Fruit fly (Drosophila melanogaster) whole organism, embryonic: Measurements from ENCODE around the gene moody.

ENCODE experiments used
- ATbp ChIP-seq: fragments of 200-800 bp; sonication (Bioruptor generic); optimal IDR thresholded peaks from 2 replicates; lab custom pipeline; 2017; ENCODE audit warnings: missing biosample characterization, mild to moderate bottlenecking, missing genetic modification characterization, missing genetic modification reagents
- B-H1 ChIP-seq: fragments of 200-800 bp; sonication (Bioruptor generic); IDR thresholded peaks from 3 replicates; pipeline ENCODE4 v1.3.6; 2022; ENCODE audit warnings: missing biosample characterization, missing genetic modification characterization
- CG10979 ChIP-seq: fragments of 200-800 bp; sonication (Bioruptor generic); optimal IDR thresholded peaks from 2 replicates; lab custom pipeline; 2018; ENCODE audit warnings: missing biosample characterization, mild to moderate bottlenecking, missing genetic modification characterization, moderate library complexity
- CG11247 ChIP-seq: fragments of 200-800 bp; sonication (Bioruptor generic); IDR thresholded peaks from 2 replicates; pipeline ENCODE4 v1.3.6; 2022; ENCODE audit warnings: missing biosample characterization, missing genetic modification characterization
- CG11456 ChIP-seq: fragments of 200-800 bp; sonication (Bioruptor generic); IDR thresholded peaks from 3 replicates; pipeline ENCODE4 v1.3.6; 2022; ENCODE audit warnings: missing biosample characterization, missing genetic modification characterization
- CG12071 ChIP-seq: fragments of 200-800 bp; sonication (Bioruptor generic); optimal IDR thresholded peaks from 3 replicates; lab custom pipeline; 2018; ENCODE audit warnings: missing biosample characterization, mild to moderate bottlenecking, missing genetic modification characterization
- CG12104 ChIP-seq: fragments of 200-800 bp; sonication (Bioruptor generic); optimal IDR thresholded peaks from 3 replicates; lab custom pipeline; 2016; ENCODE audit warnings: missing biosample characterization, missing genetic modification characterization
- CG12391 ChIP-seq: fragments of 200-800 bp; sonication (Bioruptor generic); optimal IDR thresholded peaks from 3 replicates; lab custom pipeline; 2018; ENCODE audit warnings: missing biosample characterization, mild to moderate bottlenecking, missing genetic modification characterization, moderate library complexity
- CG15073 ChIP-seq: fragments of 200-800 bp; sonication (Bioruptor generic); optimal IDR thresholded peaks from 2 replicates; lab custom pipeline; 2016; ENCODE audit warnings: missing biosample characterization, missing genetic modification characterization
- CG15269 ChIP-seq: fragments of 200-800 bp; sonication (Bioruptor generic); optimal IDR thresholded peaks from 2 replicates; lab custom pipeline; 2018; ENCODE audit warnings: missing biosample characterization, mild to moderate bottlenecking, missing genetic modification characterization, moderate library complexity
- CG17385 ChIP-seq: fragments of 200-800 bp; sonication (Bioruptor generic); optimal IDR thresholded peaks from 3 replicates; lab custom pipeline; 2018; ENCODE audit warnings: missing biosample characterization, mild to moderate bottlenecking, missing genetic modification characterization
- CG17829 ChIP-seq: fragments of 200-800 bp; optimal IDR thresholded peaks from 2 replicates; lab custom pipeline; 2019; ENCODE audit warnings: missing biosample characterization, mild to moderate bottlenecking, missing genetic modification characterization, moderate library complexity
- CG2199 ChIP-seq: fragments of 200-800 bp; sonication (Bioruptor generic); IDR thresholded peaks from 3 replicates; pipeline ENCODE4 v1.3.6; 2022; ENCODE audit warnings: missing biosample characterization, missing genetic modification characterization
- CG2712 ChIP-seq: fragments of 200-800 bp; optimal IDR thresholded peaks from 3 replicates; lab custom pipeline; 2019; ENCODE audit warnings: missing biosample characterization, mild to moderate bottlenecking, missing genetic modification characterization, moderate library complexity
- CG33213 ChIP-seq: fragments of 200-800 bp; sonication (Bioruptor generic); optimal IDR thresholded peaks from 3 replicates; lab custom pipeline; 2016; ENCODE audit warnings: missing biosample characterization, missing genetic modification characterization
- CG4282 ChIP-seq: fragments of 200-800 bp; sonication (Bioruptor generic); optimal IDR thresholded peaks from 2 replicates; lab custom pipeline; 2016; ENCODE audit warnings: missing biosample characterization, missing genetic modification characterization
- CG4707 ChIP-seq: fragments of 200-800 bp; sonication (Bioruptor generic); optimal IDR thresholded peaks from 2 replicates; lab custom pipeline; 2018; ENCODE audit warnings: missing biosample characterization, mild to moderate bottlenecking, missing genetic modification characterization, moderate library complexity
- CG5180 ChIP-seq: fragments of 200-800 bp; sonication (Bioruptor generic); optimal IDR thresholded peaks from 3 replicates; lab custom pipeline; 2017; ENCODE audit warnings: missing biosample characterization, missing genetic modification characterization, mild to moderate bottlenecking, moderate library complexity, missing genetic modification reagents
- CG6765 ChIP-seq: fragments of 200-800 bp; sonication (Bioruptor generic); optimal IDR thresholded peaks from 3 replicates; lab custom pipeline; 2017; ENCODE audit warnings: missing biosample characterization, mild to moderate bottlenecking, missing genetic modification characterization
- CG7357 ChIP-seq: fragments of 200-800 bp; sonication (Bioruptor generic); IDR thresholded peaks from 3 replicates; pipeline ENCODE4 v1.3.6; 2022; ENCODE audit warnings: missing biosample characterization, missing genetic modification characterization
- CG7987 ChIP-seq: fragments of 200-800 bp; sonication (Bioruptor generic); optimal IDR thresholded peaks from 2 replicates; lab custom pipeline; 2018; ENCODE audit warnings: missing biosample characterization, mild to moderate bottlenecking, missing genetic modification characterization, moderate library complexity
- CG8388 ChIP-seq: fragments of 200-800 bp; sonication (Bioruptor generic); optimal IDR thresholded peaks from 2 replicates; lab custom pipeline; 2019; ENCODE audit warnings: missing biosample characterization, mild to moderate bottlenecking, missing genetic modification characterization, moderate library complexity
- CG9932 ChIP-seq: fragments of 200-800 bp; sonication (Bioruptor generic); IDR thresholded peaks from 2 replicates; pipeline ENCODE4 v1.3.6; 2022; ENCODE audit warnings: missing biosample characterization, missing genetic modification characterization
- CkIIα-i1 ChIP-seq: fragments of 200-800 bp; sonication (Bioruptor generic); IDR thresholded peaks from 2 replicates; pipeline ENCODE4 v1.3.6; 2022; ENCODE audit warnings: missing biosample characterization, missing genetic modification characterization
- Ets65A ChIP-seq: fragments of 200-800 bp; sonication (Bioruptor generic); peaks from one replicate; lab custom pipeline; 2016; ENCODE audit warnings: missing biosample characterization, missing genetic modification characterization
- Gsc ChIP-seq: fragments of 200-800 bp; sonication (Bioruptor generic); IDR thresholded peaks from 2 replicates; pipeline ENCODE4 v1.3.6; 2022; ENCODE audit warnings: missing biosample characterization, missing genetic modification characterization
- H2.0 ChIP-seq: fragments of 200-800 bp; sonication (Bioruptor generic); IDR thresholded peaks from 2 replicates; pipeline ENCODE4 v1.3.6; 2022; ENCODE audit warnings: missing biosample characterization, missing genetic modification characterization
- HmgZ ChIP-seq: fragments of 200-800 bp; sonication (Bioruptor generic); optimal IDR thresholded peaks from 2 replicates; lab custom pipeline; 2018; ENCODE audit warnings: missing biosample characterization, mild to moderate bottlenecking, missing genetic modification characterization
- Meics ChIP-seq: fragments of 200-800 bp; sonication (Bioruptor generic); optimal IDR thresholded peaks from 2 replicates; lab custom pipeline; 2017; ENCODE audit warnings: missing biosample characterization, mild to moderate bottlenecking, missing genetic modification characterization
- Opbp ChIP-seq: fragments of 200-800 bp; sonication (Bioruptor generic); IDR thresholded peaks from 3 replicates; pipeline ENCODE4 v1.3.6; 2022; ENCODE audit warnings: missing biosample characterization, missing genetic modification characterization; ENCODE audit not compliant: partially characterized antibody
- Side ChIP-seq: fragments of 200-800 bp; sonication (Bioruptor generic); optimal IDR thresholded peaks from 2 replicates; lab custom pipeline; 2016; ENCODE audit warnings: missing biosample characterization, missing genetic modification characterization
- Sox100B ChIP-seq: fragments of 200-800 bp; sonication (Bioruptor generic); optimal IDR thresholded peaks from 3 replicates; lab custom pipeline; 2018; ENCODE audit warnings: missing biosample characterization, mild to moderate bottlenecking, missing genetic modification characterization
- Sox102F ChIP-seq: fragments of 200-800 bp; sonication (Bioruptor generic); optimal IDR thresholded peaks from 2 replicates; lab custom pipeline; 2018; ENCODE audit warnings: missing biosample characterization, mild to moderate bottlenecking, missing genetic modification characterization, moderate library complexity
- Stat92E ChIP-seq, 3 experiments: fragments of >200 bp in 2 of 3; fragments of 200-800 bp in 1 of 3; sonication (Bioruptor generic) in 1 of 3; optimal IDR thresholded peaks; 2 replicates each; lab custom pipeline; 2017 to 2019; ENCODE audit warnings: missing biosample characterization in 3 of 3, missing genetic modification characterization in 3 of 3, mild to moderate bottlenecking in 1 of 3, moderate library complexity in 1 of 3
- Trl ChIP-seq, 3 experiments: fragments of >200 bp in 2 of 3; fragments of 200-800 bp in 1 of 3; sonication (Bioruptor generic) in 1 of 3; optimal IDR thresholded peaks; 2 replicates in 1 of 3; 3 replicates in 2 of 3; lab custom pipeline; 2016 to 2017; ENCODE audit warnings: missing biosample characterization in 1 of 3, missing genetic modification characterization in 1 of 3
- bab2 ChIP-seq: fragments of 200-800 bp; sonication (Bioruptor generic); optimal IDR thresholded peaks from 2 replicates; lab custom pipeline; 2016; ENCODE audit warnings: missing biosample characterization, missing genetic modification characterization
- bcd ChIP-seq: fragments of 200-800 bp; sonication (Bioruptor generic); optimal IDR thresholded peaks from 2 replicates; lab custom pipeline; 2017; ENCODE audit warnings: missing biosample characterization, mild to moderate bottlenecking, missing genetic modification characterization
- caup ChIP-seq: fragments of 200-800 bp; sonication (Bioruptor generic); optimal IDR thresholded peaks from 3 replicates; lab custom pipeline; 2017; ENCODE audit warnings: missing biosample characterization, mild to moderate bottlenecking, missing genetic modification characterization, moderate library complexity; ENCODE audit not compliant: severe bottlenecking
- chm ChIP-seq: fragments of 200-800 bp; sonication (Bioruptor generic); IDR thresholded peaks from 2 replicates; pipeline ENCODE4 v1.3.6; 2022; ENCODE audit warnings: missing biosample characterization, missing genetic modification characterization
- chn ChIP-seq: fragments of 200-800 bp; sonication (Bioruptor generic); optimal IDR thresholded peaks from 2 replicates; lab custom pipeline; 2016; ENCODE audit warnings: missing biosample characterization, missing genetic modification characterization
- dati ChIP-seq: fragments of 200-800 bp; sonication (Bioruptor generic); IDR thresholded peaks from 2 replicates; pipeline ENCODE4 v1.3.6; 2022; ENCODE audit warnings: missing biosample characterization, missing genetic modification characterization
- disco-r ChIP-seq: fragments of 200-800 bp; sonication (Bioruptor generic); optimal IDR thresholded peaks from 2 replicates; lab custom pipeline; 2016; ENCODE audit warnings: missing biosample characterization, missing genetic modification characterization
- dmrt99B ChIP-seq: fragments of 200-800 bp; sonication (Bioruptor generic); optimal IDR thresholded peaks from 2 replicates; lab custom pipeline; 2018; ENCODE audit warnings: missing biosample characterization, mild to moderate bottlenecking, missing genetic modification characterization, moderate library complexity
- hkb ChIP-seq, 2 experiments: fragments of 200-800 bp in 1 of 2; fragments of >200 bp in 1 of 2; sonication (Bioruptor generic) in 1 of 2; IDR thresholded peaks in 1 of 2; optimal IDR thresholded peaks in 1 of 2; 2 replicates each; pipeline versions ENCODE4 v1.3.6 to Lab custom; 2017 to 2022; ENCODE audit warnings: missing biosample characterization in 1 of 2, missing genetic modification characterization in 1 of 2
- insv ChIP-seq, 2 experiments: fragments of 200-800 bp; sonication (Bioruptor generic); optimal IDR thresholded peaks; 3 replicates each; lab custom pipeline; 2016 to 2018; ENCODE audit warnings: missing biosample characterization in 2 of 2, missing genetic modification characterization in 2 of 2
- p53 ChIP-seq: fragments of 200-800 bp; sonication (Bioruptor generic); optimal IDR thresholded peaks from 2 replicates; lab custom pipeline; 2016; ENCODE audit warnings: missing biosample characterization, missing genetic modification characterization
- schlank ChIP-seq: fragments of 200-800 bp; sonication (Bioruptor generic); optimal IDR thresholded peaks from 2 replicates; lab custom pipeline; 2018; ENCODE audit warnings: missing biosample characterization, mild to moderate bottlenecking, missing genetic modification characterization
- ttk ChIP-seq: fragments of 200-800 bp; sonication (Bioruptor generic); IDR thresholded peaks from 2 replicates; pipeline ENCODE4 v2.1.2; 2022; ENCODE audit warnings: missing biosample characterization, missing genetic modification characterization

moody gene

dm6 chrX:2009453-2010009, 40.4 kb downstream of the moody start (continued):
- no peak for TF ChIP-seq CG6765 (GFP tag; lab: Kevin White, UChicago)
- peak; percentile 5 for TF ChIP-seq HmgZ (tag; lab: Kevin White, UChicago)
- no peak for TF ChIP-seq Opbp (GFP tag; lab: Robert Waterston, UW)
- peak; percentile 72 for TF ChIP-seq bcd
- TF ChIP-seq CG17385: peak; percentile 70
- TF ChIP-seq CG4707 (GFP tag; lab: Kevin White, UChicago): no peak
- no peak for TF ChIP-seq CG7987 (GFP tag; lab: Kevin White, UChicago)
- TF ChIP-seq CG8388 (GFP tag; lab: Kevin White, UChicago): peak; percentile 67
- TF ChIP-seq CG15269 (tag; lab: Kevin White, UChicago): peak; percentile 75
- no peak for TF ChIP-seq Gsc (GFP tag; lab: Robert Waterston, UW)
- peak; percentile 48 for TF ChIP-seq CG33213
- no peak for TF ChIP-seq dati (GFP tag; lab: Robert Waterston, UW)
- no peak for TF ChIP-seq Stat92E (GFP tag; optimal IDR thresholded peaks at IDR 0.05; lab: Kevin White, UChicago)
- TF ChIP-seq CG2199 (GFP tag; lab: Robert Waterston, UW): no peak
- TF ChIP-seq dmrt99B (tag; lab: Kevin White, UChicago): peak; percentile 76
- TF ChIP-seq CG11247 (GFP tag; lab: Robert Waterston, UW): peak; percentile 23; the same call in 1 of the 2 replicates
- peak; percentile 58 for TF ChIP-seq CG4282 (GFP tag; lab: Kevin White, UChicago)
- peak in 1 of 2 experiments; percentile 29 for TF ChIP-seq insv (GFP tag; optimal IDR thresholded peaks at IDR 0.05; lab: Kevin White, UChicago)
- peak; percentile 79 for TF ChIP-seq CG17829 (tag; lab: Kevin White, UChicago)
- peak; percentile 59; the same call in 1 of the 2 replicates for TF ChIP-seq chm (GFP tag; lab: Robert Waterston, UW)
- TF ChIP-seq p53 (GFP tag; lab: Kevin White, UChicago): peak; percentile 54
- TF ChIP-seq chn (GFP tag; lab: Kevin White, UChicago): peak; percentile 77
- peak; percentile 97 for TF ChIP-seq Ets65A (GFP tag; lab: Kevin White, UChicago)
- no peak; the same call in 1 of the 3 replicates for TF ChIP-seq B-H1 (GFP tag; lab: Robert Waterston, UW)
- TF ChIP-seq Trl (optimal IDR thresholded peaks at IDR 0.05; lab: Kevin White, UChicago): no peak
- peak; percentile 72 for TF ChIP-seq Trl (GFP tag; optimal IDR thresholded peaks at IDR 0.05; lab: Kevin White, UChicago)
- peak; percentile 73 for TF ChIP-seq bab2 (GFP tag; lab: Kevin White, UChicago)
- TF ChIP-seq CG11456 (GFP tag; lab: Robert Waterston, UW): peak; percentile 81
- 0 out of 3 replicates have a peak, but pooled peaks have one; percentile 39 for TF ChIP-seq CG7357 (GFP tag; lab: Robert Waterston, UW)
- TF ChIP-seq Side: peak; percentile 58
- peak; percentile 15 for TF ChIP-seq schlank (tag; lab: Kevin White, UChicago)
- TF ChIP-seq ttk: peak; percentile 45
- TF ChIP-seq CG2712: peak; percentile 79
- peak; percentile 75 for TF ChIP-seq Sox102F (GFP tag; lab: Kevin White, UChicago)
- no peak for TF ChIP-seq CkIIα-i1 (GFP tag; lab: Robert Waterston, UW)
- TF ChIP-seq ATbp (GFP tag; lab: Kevin White, UChicago): peak; percentile 16
- TF ChIP-seq CG12104 (GFP tag; lab: Kevin White, UChicago): peak; percentile 90
- no peak for TF ChIP-seq CG12071 (GFP tag; lab: Kevin White, UChicago)
- no peak for TF ChIP-seq hkb (optimal IDR thresholded peaks at IDR 0.05; lab: Kevin White, UChicago)
- peak; percentile 49 for TF ChIP-seq hkb (GFP tag; IDR thresholded peaks at IDR 0.05; lab: Robert Waterston, UW)
- peak; percentile 46 for TF ChIP-seq CG5180 (GFP tag; lab: Kevin White, UChicago)
- TF ChIP-seq CG9932: peak; percentile 63
- peak; percentile 74 for TF ChIP-seq CG10979 (tag; lab: Kevin White, UChicago)
- peak; percentile 84 for TF ChIP-seq Meics (GFP tag; lab: Kevin White, UChicago)
- peak; percentile 63 for TF ChIP-seq caup
- peak; percentile 41; the same call in 1 of the 2 replicates for TF ChIP-seq H2.0 (GFP tag; lab: Robert Waterston, UW)
- TF ChIP-seq Sox100B: peak; percentile 83
- TF ChIP-seq disco-r (GFP tag; lab: Kevin White, UChicago): peak; percentile 50
- TF ChIP-seq CG15073 (GFP tag; lab: Kevin White, UChicago): peak; percentile 37
- peak; percentile 83 for TF ChIP-seq CG12391 (tag; lab: Kevin White, UChicago)
